Worm (Caenorhabditis elegans) whole organism, mixed stage, embryonic: ENCODE data around the gene acdh-6.

ENCODE experiments used
- M03D4.4 ChIP-seq: sonication (generic microtip); optimal IDR thresholded peaks from 2 replicates; lab custom pipeline; 2017; ENCODE audit warnings: mild to moderate bottlenecking, missing genetic modification characterization, missing compliant biosample characterization
- bed-3 ChIP-seq: fragments of 200-800 bp; sonication (Bioruptor generic); optimal IDR thresholded peaks from 3 replicates; lab custom pipeline; 2018; ENCODE audit warnings: mild to moderate bottlenecking, missing genetic modification characterization, moderate library complexity, missing compliant biosample characterization
- blmp-1 ChIP-seq: fragments of 150-350 bp; optimal IDR thresholded peaks from 2 replicates; lab custom pipeline; 2014; ENCODE audit warnings: missing biosample characterization, missing genetic modification characterization
- ceh-39 ChIP-seq: fragments of 150-350 bp; optimal IDR thresholded peaks from 2 replicates; lab custom pipeline; 2014; ENCODE audit warnings: missing biosample characterization, missing genetic modification characterization
- ceh-43 ChIP-seq: fragments of 200-800 bp; sonication (Bioruptor generic); optimal IDR thresholded peaks from 2 replicates; lab custom pipeline; 2018; ENCODE audit warnings: mild to moderate bottlenecking, missing genetic modification characterization, moderate library complexity, missing compliant biosample characterization
- ceh-83 ChIP-seq: fragments of 200-800 bp; sonication (Bioruptor generic); optimal IDR thresholded peaks from 2 replicates; lab custom pipeline; 2018; ENCODE audit warnings: mild to moderate bottlenecking, missing genetic modification characterization, missing compliant biosample characterization
- ces-1 ChIP-seq: fragments of 150-350 bp; optimal IDR thresholded peaks from 2 replicates; lab custom pipeline; 2014; ENCODE audit warnings: missing biosample characterization, missing genetic modification reagents, missing genetic modification characterization
- cnd-1 ChIP-seq: fragments of 200-800 bp; sonication (Bioruptor generic); optimal IDR thresholded peaks from 2 replicates; lab custom pipeline; 2018; ENCODE audit warnings: mild to moderate bottlenecking, missing genetic modification characterization, missing compliant biosample characterization
- drap-1 ChIP-seq: fragments of 200-800 bp; sonication (Bioruptor generic); optimal IDR thresholded peaks from 3 replicates; lab custom pipeline; 2018; ENCODE audit warnings: mild to moderate bottlenecking, missing genetic modification characterization, missing compliant biosample characterization
- elt-1 ChIP-seq: sonication (generic microtip); optimal IDR thresholded peaks from 2 replicates; lab custom pipeline; 2017; ENCODE audit warnings: missing genetic modification characterization, mild to moderate bottlenecking, missing compliant biosample characterization, antibody characterized with exemption, moderate library complexity, borderline replicate concordance; ENCODE audit not compliant: insufficient read depth
- elt-3 ChIP-seq: fragments of 150-350 bp; optimal IDR thresholded peaks from 2 replicates; lab custom pipeline; 2014; ENCODE audit warnings: missing biosample characterization, missing genetic modification characterization
- flh-1 ChIP-seq: fragments of 200-800 bp; sonication (Bioruptor generic); optimal IDR thresholded peaks from 2 replicates; lab custom pipeline; 2018; ENCODE audit warnings: mild to moderate bottlenecking, missing genetic modification characterization, moderate library complexity, missing compliant biosample characterization
- hlh-1 ChIP-seq: fragments of 150-350 bp; optimal IDR thresholded peaks from 2 replicates; lab custom pipeline; 2014; ENCODE audit warnings: missing biosample characterization, missing genetic modification reagents, missing genetic modification characterization
- lin-13 ChIP-seq: fragments of 150-350 bp; optimal IDR thresholded peaks from 2 replicates; lab custom pipeline; 2014; ENCODE audit warnings: missing biosample characterization, missing genetic modification characterization
- lin-32 ChIP-seq: fragments of 200-800 bp; sonication (Bioruptor generic); optimal IDR thresholded peaks from 2 replicates; lab custom pipeline; 2018; ENCODE audit warnings: mild to moderate bottlenecking, missing genetic modification characterization, missing compliant biosample characterization
- lsy-2 ChIP-seq: fragments of 150-350 bp; optimal IDR thresholded peaks from 2 replicates; lab custom pipeline; 2014; ENCODE audit warnings: missing biosample characterization, missing genetic modification characterization
- mab-5 ChIP-seq: fragments of 150-350 bp; optimal IDR thresholded peaks from 2 replicates; lab custom pipeline; 2014; ENCODE audit warnings: missing biosample characterization, missing genetic modification characterization
- mep-1 ChIP-seq: fragments of 150-350 bp; optimal IDR thresholded peaks from 2 replicates; lab custom pipeline; 2017; ENCODE audit warnings: missing biosample characterization, missing genetic modification reagents, missing genetic modification characterization, inconsistent platforms
- mls-2 ChIP-seq: sonication (generic microtip); optimal IDR thresholded peaks from 2 replicates; lab custom pipeline; 2016; ENCODE audit warnings: mild to moderate bottlenecking, missing genetic modification characterization, moderate library complexity, missing compliant biosample characterization
- nhr-12 ChIP-seq: fragments of 150-350 bp; optimal IDR thresholded peaks from 2 replicates; lab custom pipeline; 2014; ENCODE audit warnings: missing biosample characterization, missing genetic modification characterization
- nhr-2 ChIP-seq: fragments of 150-350 bp; optimal IDR thresholded peaks from 2 replicates; lab custom pipeline; 2014; ENCODE audit warnings: missing biosample characterization, missing genetic modification characterization
- nhr-237 ChIP-seq: fragments of 150-350 bp; optimal IDR thresholded peaks from 2 replicates; lab custom pipeline; 2014; ENCODE audit warnings: missing biosample characterization, missing genetic modification characterization
- nhr-28 ChIP-seq: fragments of 150-350 bp; optimal IDR thresholded peaks from 2 replicates; lab custom pipeline; 2014; ENCODE audit warnings: missing biosample characterization, missing genetic modification characterization
- pha-4 ChIP-seq: fragments of 150-350 bp; optimal IDR thresholded peaks from 2 replicates; lab custom pipeline; 2018; ENCODE audit warnings: missing biosample characterization, missing genetic modification reagents, missing genetic modification characterization
- sem-2 ChIP-seq: fragments of 200-800 bp; sonication (Bioruptor generic); optimal IDR thresholded peaks from 2 replicates; lab custom pipeline; 2018; ENCODE audit warnings: mild to moderate bottlenecking, missing genetic modification characterization, missing compliant biosample characterization
- snpc-4 ChIP-seq: fragments of 150-350 bp; optimal IDR thresholded peaks from 2 replicates; lab custom pipeline; 2014; ENCODE audit warnings: missing biosample characterization, missing genetic modification characterization
- sptf-1 ChIP-seq: sonication (generic microtip); optimal IDR thresholded peaks from 2 replicates; lab custom pipeline; 2017; ENCODE audit warnings: mild to moderate bottlenecking, missing genetic modification characterization, moderate library complexity, missing compliant biosample characterization
- tbx-8 ChIP-seq: fragments of 200-800 bp; sonication (Bioruptor generic); optimal IDR thresholded peaks from 2 replicates; lab custom pipeline; 2018; ENCODE audit warnings: mild to moderate bottlenecking, missing genetic modification characterization, moderate library complexity, missing compliant biosample characterization
- unc-120 ChIP-seq: sonication (generic microtip); optimal IDR thresholded peaks from 2 replicates; lab custom pipeline; 2017; ENCODE audit warnings: missing genetic modification characterization, missing compliant biosample characterization; ENCODE audit not compliant: poor library complexity, severe bottlenecking
- unc-39 ChIP-seq: fragments of 150-350 bp; optimal IDR thresholded peaks from 2 replicates; lab custom pipeline; 2014; ENCODE audit warnings: missing biosample characterization, missing genetic modification characterization
- unc-62 ChIP-seq: fragments of 150-350 bp; optimal IDR thresholded peaks from 2 replicates; lab custom pipeline; 2014; ENCODE audit warnings: missing biosample characterization, missing genetic modification reagents, missing genetic modification characterization
- ztf-11 ChIP-seq: fragments of 150-350 bp; optimal IDR thresholded peaks from 2 replicates; lab custom pipeline; 2014; ENCODE audit warnings: missing biosample characterization, missing genetic modification characterization

acdh-6 gene

DNA sequence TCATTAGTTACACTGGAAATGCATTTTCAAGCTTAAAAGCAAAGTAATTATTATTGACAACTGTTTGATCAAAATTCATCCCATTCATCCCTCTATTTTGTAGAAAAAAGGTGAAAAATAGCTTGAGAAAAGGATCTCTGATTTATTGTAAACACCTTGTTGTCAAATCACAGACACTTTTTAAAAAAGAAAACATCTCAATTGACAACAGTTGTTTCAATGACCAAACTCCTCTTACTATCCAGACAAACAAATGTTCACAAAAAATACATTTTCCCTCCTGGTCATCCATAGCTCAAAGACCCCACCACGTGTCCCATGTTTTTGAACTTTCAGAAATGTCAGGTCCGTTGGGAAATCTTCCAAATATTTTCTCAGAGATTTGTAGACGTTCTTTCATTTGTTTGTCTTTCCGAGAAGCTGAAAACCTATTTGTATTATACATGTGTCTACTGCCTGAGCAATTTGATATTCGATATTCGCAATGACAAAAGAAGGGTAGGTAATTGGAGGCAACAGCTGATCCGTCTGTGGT, 26.2 kb upstream of the acdh-6 start, which contains the start of gene trp-1:
Gene trp-1, plus strand, starts transcription at position 485 of the 535 bp plus-strand sequence.
- TF ChIP-seq nhr-12 (tag; lab: Kevin White, UChicago) = no peak
- TF ChIP-seq flh-1 = no peak
- no peak for TF ChIP-seq nhr-2 (tag; lab: Kevin White, UChicago)
- no peak for TF ChIP-seq ces-1 (GFP tag; lab: Kevin White, UChicago)
- TF ChIP-seq sem-2 (GFP tag; lab: Kevin White, UChicago) = no peak
- TF ChIP-seq ztf-11 (tag; lab: Kevin White, UChicago) = no peak
- no peak for TF ChIP-seq nhr-28 (tag; lab: Kevin White, UChicago)
- no peak for TF ChIP-seq cnd-1 (tag; lab: Kevin White, UChicago)
- TF ChIP-seq ceh-43 (GFP tag; lab: Kevin White, UChicago) = no peak
- no peak for TF ChIP-seq mls-2 (tag; lab: Kevin White, UChicago)
- no peak for TF ChIP-seq ceh-83 (GFP tag; lab: Kevin White, UChicago)
- TF ChIP-seq mep-1 = no peak
- TF ChIP-seq lin-13 (tag; lab: Kevin White, UChicago) = no peak
- no peak for TF ChIP-seq sptf-1 (tag; lab: Kevin White, UChicago)
- TF ChIP-seq mab-5 = no peak
- TF ChIP-seq lin-32 = no peak

DNA sequence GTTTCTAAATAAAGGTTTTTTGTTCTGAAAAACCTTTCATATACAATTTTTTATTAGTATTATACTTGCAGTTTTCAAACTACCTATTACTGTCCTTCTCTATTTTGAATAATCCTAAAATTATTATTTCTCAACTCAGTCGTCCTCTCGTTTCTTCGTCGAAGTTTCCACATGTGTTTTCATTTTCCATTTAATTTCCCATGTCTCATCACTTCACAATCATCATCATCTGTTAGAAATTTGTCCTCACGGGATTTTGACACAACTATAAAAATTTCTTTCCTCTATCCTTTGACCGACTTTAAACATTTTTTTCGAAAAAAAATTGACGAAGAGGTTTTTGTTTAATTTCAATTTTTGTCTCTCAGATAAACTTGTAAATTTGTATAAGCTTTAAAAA, 25.5 kb upstream of the acdh-6 start:
- TF ChIP-seq nhr-28 (tag; lab: Kevin White, UChicago) = no peak
- TF ChIP-seq elt-3 = no peak
- TF ChIP-seq mab-5 = no peak

DNA sequence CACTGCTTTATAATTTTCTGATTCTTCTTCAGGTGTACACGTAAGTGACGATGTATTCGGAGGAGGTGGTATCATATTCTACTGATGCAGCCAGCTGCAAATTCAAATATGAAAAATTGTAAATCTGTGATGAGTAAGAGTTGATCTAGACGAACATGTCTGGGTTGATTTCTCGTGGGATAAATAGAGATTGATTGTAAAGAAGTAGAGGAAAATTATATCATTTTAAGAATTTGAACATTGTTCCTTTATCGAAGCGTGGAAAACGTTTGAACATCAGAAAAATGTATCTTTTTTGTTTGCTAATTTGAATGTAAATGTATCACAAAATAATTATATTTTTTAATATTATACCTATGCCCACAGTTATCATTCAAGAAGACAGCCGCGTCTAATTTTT, 15.4 kb upstream of the acdh-6 start, which contains the start of gene ZC21.6:
Gene ZC21.6, minus strand, starts transcription at position 101 of the 400 bp plus-strand sequence.
- TF ChIP-seq sptf-1 (tag; lab: Kevin White, UChicago) = no peak
- TF ChIP-seq ceh-83 (GFP tag; lab: Kevin White, UChicago) = no peak
- no peak for TF ChIP-seq ceh-39 (tag; lab: Kevin White, UChicago)
- TF ChIP-seq drap-1 (GFP tag; lab: Kevin White, UChicago) = no peak
- TF ChIP-seq ces-1 (GFP tag; lab: Kevin White, UChicago) = no peak
- TF ChIP-seq blmp-1 = no peak
- no peak for TF ChIP-seq bed-3 (GFP tag; lab: Kevin White, UChicago)
- no peak for TF ChIP-seq hlh-1 (tag; lab: Kevin White, UChicago)
- TF ChIP-seq unc-62 (GFP tag; lab: Kevin White, UChicago) = no peak
- no peak for TF ChIP-seq unc-120 (tag; lab: Kevin White, UChicago)
- TF ChIP-seq M03D4.4 (tag; lab: Kevin White, UChicago) = no peak
- TF ChIP-seq nhr-2 (tag; lab: Kevin White, UChicago) = no peak
- no peak for TF ChIP-seq tbx-8 (GFP tag; lab: Kevin White, UChicago)
- no peak for TF ChIP-seq nhr-28 (tag; lab: Kevin White, UChicago)
- no peak for TF ChIP-seq pha-4 (tag; lab: Kevin White, UChicago)
- TF ChIP-seq, all 35 proteins: peak for 0

DNA sequence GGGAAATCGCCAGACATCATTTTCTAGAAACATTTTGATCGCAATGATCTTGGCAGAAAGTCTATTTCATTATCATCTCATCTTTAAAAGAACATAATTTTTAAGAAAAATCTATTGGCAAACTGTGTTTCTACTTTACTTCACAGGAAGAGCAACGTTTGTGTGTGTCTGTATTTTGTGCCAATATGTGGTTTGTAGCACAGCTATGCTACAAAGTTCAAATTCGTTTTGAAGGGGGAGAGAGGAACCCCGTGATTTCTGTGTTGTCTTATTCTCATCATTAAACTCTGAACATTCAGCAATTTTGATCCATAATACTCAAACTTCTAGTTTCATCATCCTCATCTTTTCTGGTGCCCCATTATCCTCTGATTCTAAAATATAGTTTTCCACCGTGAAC, 9.2 kb upstream of the acdh-6 start:
- TF ChIP-seq nhr-237 (no peak), hlh-1 (tag; lab: Kevin White, UChicago) (no peak), mab-5 (no peak), nhr-12 (tag; lab: Kevin White, UChicago) (no peak)

DNA sequence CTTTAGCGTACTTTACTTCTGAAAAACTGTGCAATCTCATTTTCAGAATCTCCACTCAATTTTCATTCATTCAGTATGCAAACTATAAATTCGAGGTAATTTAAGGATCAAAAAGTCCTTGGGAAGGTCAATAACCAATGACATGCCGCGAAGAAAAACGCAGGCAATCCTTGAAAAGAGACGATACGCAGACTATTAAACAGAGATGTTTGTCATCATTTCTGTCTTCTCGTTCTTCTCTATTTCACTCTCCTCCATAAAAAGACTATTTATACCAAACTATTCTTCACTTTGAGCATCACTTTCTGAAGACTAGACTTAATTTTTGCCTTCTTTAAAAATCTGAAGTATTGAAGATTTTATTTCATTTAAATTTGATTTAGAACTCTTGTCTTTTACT, 8.8 kb upstream of the acdh-6 start, which contains the start of gene C02D5.4:
Gene C02D5.4, plus strand, starts transcription at position 41 of the 400 bp plus-strand sequence.
- no peak for TF ChIP-seq sptf-1 (tag; lab: Kevin White, UChicago)
- no peak for TF ChIP-seq cnd-1 (tag; lab: Kevin White, UChicago)
- no peak for TF ChIP-seq elt-1 (tag; lab: Kevin White, UChicago)
- TF ChIP-seq blmp-1 = no peak
- no peak for TF ChIP-seq lsy-2 (tag; lab: Kevin White, UChicago)
- no peak for TF ChIP-seq unc-39 (tag; lab: Kevin White, UChicago)
- TF ChIP-seq unc-62 (GFP tag; lab: Kevin White, UChicago) = no peak
- TF ChIP-seq snpc-4 = no peak
- no peak for TF ChIP-seq bed-3 (GFP tag; lab: Kevin White, UChicago)
- no peak for TF ChIP-seq tbx-8 (GFP tag; lab: Kevin White, UChicago)
- no peak for TF ChIP-seq nhr-2 (tag; lab: Kevin White, UChicago)
- TF ChIP-seq M03D4.4 (tag; lab: Kevin White, UChicago) = no peak
- no peak for TF ChIP-seq mab-5
- TF ChIP-seq drap-1 (GFP tag; lab: Kevin White, UChicago) = no peak
- no peak for TF ChIP-seq ceh-43 (GFP tag; lab: Kevin White, UChicago)
